Worm (Caenorhabditis elegans): ENCODE measurements around the gene Y42A5A.5.

Y42A5A.5 gene

DNA sequence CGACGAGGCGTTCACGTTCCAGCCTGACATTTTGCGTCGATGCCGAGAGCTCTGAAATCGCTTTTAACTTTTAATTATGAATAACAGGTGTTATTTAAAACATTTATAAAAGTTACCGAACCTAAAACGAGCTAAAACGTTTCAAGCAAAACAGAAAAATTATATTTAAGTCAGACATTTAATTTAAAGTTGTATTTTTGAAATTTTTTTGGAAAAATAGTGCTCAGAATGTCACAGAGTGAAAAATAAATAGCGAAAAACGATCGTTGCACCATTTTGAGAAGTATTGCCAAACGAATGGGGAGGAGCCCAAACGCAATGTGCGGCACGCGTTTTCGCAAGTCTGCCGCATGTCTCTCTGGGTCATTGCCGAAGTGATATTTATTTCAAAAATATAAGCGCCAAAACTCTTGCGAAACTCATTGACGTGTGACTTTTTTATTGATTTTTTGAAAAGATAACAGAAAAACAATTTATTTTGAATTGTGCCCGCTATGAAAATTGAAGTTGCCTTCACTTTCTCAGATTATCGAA is 3.6 kb upstream of the Y42A5A.5 start, which contains the start of gene erfa-3 (continued):
- TF ChIP-seq nhr-11 (tag; optimal IDR thresholded peaks at IDR 0.05) (no peak), fos-1 (tag; optimal IDR thresholded peaks at IDR 0.05) (no peak), spr-1 (tag; optimal IDR thresholded peaks at IDR 0.05) (peak; percentile 43), nhr-76 (tag; optimal IDR thresholded peaks at IDR 0.05) (no peak), zip-11 (GFP tag; IDR thresholded peaks at IDR 0.05) (no peak), egl-27 (tag; optimal IDR thresholded peaks at IDR 0.05) (no peak), nhr-42 (GFP tag; IDR thresholded peaks at IDR 0.05) (no peak), daf-8 (GFP tag; IDR thresholded peaks at IDR 0.05) (no peak), hif-1 (tag; optimal IDR thresholded peaks at IDR 0.05) (peak in 1 of 2 experiments; percentile 56), ceh-62 (tag; optimal IDR thresholded peaks at IDR 0.05) (no peak), zfp-2 (tag; optimal IDR thresholded peaks at IDR 0.05) (no peak), daf-16 (GFP tag; optimal IDR thresholded peaks at IDR 0.05) (peak in 1 of 2 experiments; percentile 24), daf-16 (tag; optimal IDR thresholded peaks at IDR 0.05) (peak; percentile 64), Y48G9A.11 (GFP tag; IDR thresholded peaks at IDR 0.05) (no peak), dmd-9 (GFP tag; IDR thresholded peaks at IDR 0.05) (no peak), mdl-1 (tag; optimal IDR thresholded peaks at IDR 0.05) (no peak), lin-15B (tag; optimal IDR thresholded peaks at IDR 0.05) (no peak), unc-130 (GFP tag; optimal IDR thresholded peaks at IDR 0.05) (peak; percentile 75), lin-39 (tag; optimal IDR thresholded peaks at IDR 0.05) (no peak), nhr-25 (tag; optimal IDR thresholded peaks at IDR 0.05; ENCODE audit: borderline replicate concordance, insufficient read depth) (peak; percentile 2), F44E2.7 (GFP tag; IDR thresholded peaks at IDR 0.05) (no peak)

DNA sequence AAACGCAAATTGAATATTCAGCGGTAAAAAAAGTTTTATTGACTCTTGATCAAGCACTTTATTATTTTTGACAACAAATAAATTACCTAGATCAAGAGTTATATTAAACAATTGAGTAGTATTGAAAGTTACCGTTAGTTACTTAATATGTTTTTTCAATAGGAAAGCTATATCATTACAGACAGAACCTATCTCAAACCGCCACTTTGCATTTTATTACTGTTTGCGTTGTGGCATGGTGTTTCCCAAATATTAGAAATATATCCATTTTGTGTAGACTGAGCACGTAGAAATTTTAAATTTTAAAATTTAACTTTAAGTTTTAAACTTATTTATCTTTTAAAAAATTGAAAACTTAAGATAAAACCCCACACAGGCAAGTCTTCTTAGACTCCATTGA is 5.1 kb downstream of the Y42A5A.5 start:
- TF ChIP-seq arid-1 (GFP tag; conservative IDR thresholded peaks at IDR 0.05), result no peak
- peak in 1 of 2 experiments; percentile 90 for TF ChIP-seq unc-62 (GFP tag; optimal IDR thresholded peaks at IDR 0.05 in 1 of 2)
- TF ChIP-seq unc-62 (tag; optimal IDR thresholded peaks at IDR 0.05), result no peak

DNA sequence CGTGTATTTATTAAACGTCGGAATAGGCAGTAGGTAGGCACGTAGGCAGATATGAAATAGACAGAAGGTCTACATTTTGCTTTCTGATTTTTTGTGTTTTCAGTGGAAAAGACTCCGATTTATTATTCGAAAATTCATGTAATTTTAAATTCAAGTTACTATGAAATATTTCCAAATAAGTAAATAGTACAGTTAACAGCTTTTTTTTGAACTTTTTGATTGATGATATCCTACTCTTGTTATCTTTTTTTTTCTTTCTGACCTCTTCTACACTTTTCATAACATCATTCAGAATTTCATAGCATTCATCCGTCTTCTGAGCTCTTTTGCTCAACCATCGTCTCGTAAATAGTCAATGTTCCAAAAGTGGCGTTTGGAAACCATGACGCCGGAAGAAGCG is 10.9 kb downstream of the Y42A5A.5 start, which contains the start of gene cdkl-1:
cdkl-1 (plus strand) TSS at position 301 of the 400 bp plus-strand sequence.
- TF ChIP-seq F37D6.2 (tag; optimal IDR thresholded peaks at IDR 0.05), result no peak
- TF ChIP-seq nhr-28 (tag; optimal IDR thresholded peaks at IDR 0.05), result no peak
- TF ChIP-seq lin-38 (GFP tag; IDR thresholded peaks at IDR 0.05), result no peak
- no peak for TF ChIP-seq F49E8.2 (tag; optimal IDR thresholded peaks at IDR 0.05; ENCODE audit: borderline replicate concordance)
- no peak for TF ChIP-seq nhr-237 (tag; optimal IDR thresholded peaks at IDR 0.05)
- TF ChIP-seq zfp-2 (tag; optimal IDR thresholded peaks at IDR 0.05), result no peak
- no peak for TF ChIP-seq daf-12 (tag; optimal IDR thresholded peaks at IDR 0.05)
- no peak for TF ChIP-seq Y5F2A.4 (GFP tag; optimal IDR thresholded peaks at IDR 0.05)
- no peak for TF ChIP-seq zip-11 (GFP tag; IDR thresholded peaks at IDR 0.05)
- no peak for TF ChIP-seq ama-1 (optimal IDR thresholded peaks at IDR 0.05)
- TF ChIP-seq ceh-82 (tag; optimal IDR thresholded peaks at IDR 0.05), result no peak
- no peak for TF ChIP-seq unc-62 (GFP tag; optimal IDR thresholded peaks at IDR 0.05 in 1 of 2)
- no peak for TF ChIP-seq unc-62 (tag; optimal IDR thresholded peaks at IDR 0.05)
- TF ChIP-seq snpc-4 (tag; optimal IDR thresholded peaks at IDR 0.05), result no peak
- TF ChIP-seq mxl-2 (GFP tag; conservative IDR thresholded peaks at IDR 0.05), result no peak
- no peak for TF ChIP-seq lsy-2 (tag; optimal IDR thresholded peaks at IDR 0.05)
- no peak for TF ChIP-seq daf-16 (GFP tag; optimal IDR thresholded peaks at IDR 0.05)
- TF ChIP-seq daf-16 (tag; optimal IDR thresholded peaks at IDR 0.05), result no peak
- TF ChIP-seq jun-1 (tag; optimal IDR thresholded peaks at IDR 0.05), result no peak
- no peak for TF ChIP-seq rbr-2 (tag; optimal IDR thresholded peaks at IDR 0.05)

DNA sequence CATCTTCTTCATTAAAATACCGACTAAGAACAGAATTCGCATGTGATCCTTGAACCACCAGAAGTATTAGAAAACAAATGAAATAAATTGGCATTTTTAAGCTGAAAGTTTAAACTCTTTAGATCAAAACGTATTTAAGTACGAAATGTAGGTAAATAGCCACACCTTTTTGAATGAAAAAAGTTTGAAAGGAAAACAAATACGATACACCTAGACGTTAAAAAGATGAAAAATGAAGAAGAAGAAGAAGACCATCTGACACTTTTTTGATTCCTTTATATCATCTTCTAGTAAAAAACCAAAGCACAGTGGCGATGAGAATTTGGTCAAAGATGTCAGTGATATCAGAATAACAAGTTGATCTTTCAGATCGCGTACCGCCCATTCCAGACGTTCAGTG is 13.7 kb downstream of the Y42A5A.5 start, which contains the start of gene Y42A5A.3:
Y42A5A.3 (minus strand) TSS at position 101 of the 400 bp plus-strand sequence.
- TF ChIP-seq pqm-1 (tag; optimal IDR thresholded peaks at IDR 0.05) (no peak), unc-62 (GFP tag; optimal IDR thresholded peaks at IDR 0.05 in 1 of 2) (no peak), unc-62 (tag; optimal IDR thresholded peaks at IDR 0.05) (no peak)
